Fruit fly (Drosophila melanogaster) whole organism, embryonic: Measurements from ENCODE around the gene CG14778.

Experiments used
- Bgb ChIP-seq: fragments of 200-800 bp; sonication (Bioruptor generic); IDR thresholded peaks from 2 replicates; pipeline ENCODE4 v1.3.6; 2022; ENCODE audit warnings: missing biosample characterization, missing genetic modification characterization; ENCODE audit not compliant: partially characterized antibody
- C15 ChIP-seq: fragments of 200-800 bp; sonication (Bioruptor generic); IDR thresholded peaks from 3 replicates; pipeline ENCODE4 v1.3.6; 2022; ENCODE audit warnings: missing biosample characterization, missing genetic modification characterization
- CG11695 ChIP-seq: fragments of 200-800 bp; sonication (Bioruptor generic); IDR thresholded peaks from 3 replicates; pipeline ENCODE4 v1.3.6; 2022; ENCODE audit warnings: missing biosample characterization, missing genetic modification characterization
- CG12299 ChIP-seq: fragments of 200-800 bp; sonication (Bioruptor generic); optimal IDR thresholded peaks from 2 replicates; lab custom pipeline; 2018; ENCODE audit warnings: missing biosample characterization, mild to moderate bottlenecking, missing genetic modification characterization
- CG12769 ChIP-seq: fragments of 200-800 bp; sonication (Bioruptor generic); optimal IDR thresholded peaks from 2 replicates; lab custom pipeline; 2019; ENCODE audit warnings: missing biosample characterization, mild to moderate bottlenecking, missing genetic modification characterization, moderate library complexity
- CG14441 ChIP-seq: fragments of 200-800 bp; sonication (Bioruptor generic); IDR thresholded peaks from 2 replicates; pipeline ENCODE4 v1.3.6; 2022; ENCODE audit warnings: missing biosample characterization, missing genetic modification characterization
- CG14860 ChIP-seq: fragments of 200-800 bp; sonication (Bioruptor generic); IDR thresholded peaks from 3 replicates; pipeline ENCODE4 v1.3.6; 2022; ENCODE audit warnings: missing biosample characterization, missing genetic modification characterization; ENCODE audit not compliant: partially characterized antibody
- CG15479 ChIP-seq: fragments of 200-800 bp; sonication (Bioruptor generic); optimal IDR thresholded peaks from 3 replicates; lab custom pipeline; 2019; ENCODE audit warnings: missing biosample characterization, mild to moderate bottlenecking, missing genetic modification characterization, moderate library complexity
- CG1602 ChIP-seq: fragments of 200-800 bp; sonication (Bioruptor generic); optimal IDR thresholded peaks from 3 replicates; lab custom pipeline; 2016; ENCODE audit warnings: missing biosample characterization, missing genetic modification characterization
- CG17829 ChIP-seq: fragments of 200-800 bp; optimal IDR thresholded peaks from 2 replicates; lab custom pipeline; 2019; ENCODE audit warnings: missing biosample characterization, mild to moderate bottlenecking, missing genetic modification characterization, moderate library complexity
- CG18476 ChIP-seq: fragments of 200-800 bp; sonication (Bioruptor generic); optimal IDR thresholded peaks from 2 replicates; lab custom pipeline; 2016; ENCODE audit warnings: missing biosample characterization, mild to moderate bottlenecking, missing genetic modification characterization
- CG2678 ChIP-seq: fragments of 200-800 bp; sonication (Bioruptor generic); optimal IDR thresholded peaks from 3 replicates; lab custom pipeline; 2019; ENCODE audit warnings: missing biosample characterization, mild to moderate bottlenecking, missing genetic modification characterization, moderate library complexity
- CG30020 ChIP-seq: fragments of 200-800 bp; optimal IDR thresholded peaks from 2 replicates; lab custom pipeline; 2019; ENCODE audit warnings: missing biosample characterization, mild to moderate bottlenecking, missing genetic modification characterization, moderate library complexity
- CG6272 ChIP-seq: fragments of 200-800 bp; sonication (Bioruptor generic); IDR thresholded peaks from 2 replicates; pipeline ENCODE4 v1.3.6; 2022; ENCODE audit warnings: missing biosample characterization, missing genetic modification characterization
- CG6854 ChIP-seq: fragments of 200-800 bp; sonication (Bioruptor generic); optimal IDR thresholded peaks from 3 replicates; lab custom pipeline; 2017; ENCODE audit warnings: missing biosample characterization, mild to moderate bottlenecking, missing genetic modification characterization
- CG7357 ChIP-seq: fragments of 200-800 bp; sonication (Bioruptor generic); IDR thresholded peaks from 3 replicates; pipeline ENCODE4 v1.3.6; 2022; ENCODE audit warnings: missing biosample characterization, missing genetic modification characterization
- CG9609 ChIP-seq: fragments of 200-800 bp; sonication (Bioruptor generic); optimal IDR thresholded peaks from 3 replicates; lab custom pipeline; 2016; ENCODE audit warnings: missing biosample characterization, missing genetic modification characterization
- Dfd ChIP-seq, 2 experiments: fragments of >200 bp; optimal IDR thresholded peaks; 2 replicates each; lab custom pipeline; 2017; ENCODE audit warnings: missing biosample characterization in 2 of 2, missing genetic modification characterization in 2 of 2
- Dip3 ChIP-seq: fragments of 200-800 bp; sonication (Bioruptor generic); optimal IDR thresholded peaks from 3 replicates; lab custom pipeline; 2016; ENCODE audit warnings: missing biosample characterization, missing genetic modification characterization
- Drgx ChIP-seq: fragments of 200-800 bp; sonication (Bioruptor generic); IDR thresholded peaks from 2 replicates; pipeline ENCODE4 v1.3.6; 2022; ENCODE audit warnings: missing biosample characterization, missing genetic modification characterization
- E2f2 ChIP-seq: fragments of 200-800 bp; sonication (Bioruptor generic); IDR thresholded peaks from 2 replicates; pipeline ENCODE4 v1.3.6; 2022; ENCODE audit warnings: missing biosample characterization, missing genetic modification characterization
- H2.0 ChIP-seq: fragments of 200-800 bp; sonication (Bioruptor generic); IDR thresholded peaks from 2 replicates; pipeline ENCODE4 v1.3.6; 2022; ENCODE audit warnings: missing biosample characterization, missing genetic modification characterization
- HLH4C ChIP-seq: fragments of 200-800 bp; sonication (Bioruptor generic); IDR thresholded peaks from 3 replicates; pipeline ENCODE4 v1.3.6; 2022; ENCODE audit warnings: missing biosample characterization, missing genetic modification characterization; ENCODE audit not compliant: partially characterized antibody
- Hmx ChIP-seq: fragments of 200-800 bp; sonication (Bioruptor generic); optimal IDR thresholded peaks from 2 replicates; lab custom pipeline; 2016; ENCODE audit warnings: missing biosample characterization, missing genetic modification characterization
- Hr51 ChIP-seq, 2 experiments: fragments of 200-800 bp; sonication (Bioruptor generic); optimal IDR thresholded peaks; 2 replicates in 1 of 2; 3 replicates in 1 of 2; lab custom pipeline; 2016 to 2018; ENCODE audit warnings: missing biosample characterization in 2 of 2, missing genetic modification characterization in 2 of 2, mild to moderate bottlenecking in 1 of 2, moderate library complexity in 1 of 2
- Jarid2 ChIP-seq: fragments of 200-800 bp; sonication (Bioruptor generic); optimal IDR thresholded peaks from 3 replicates; lab custom pipeline; 2017; ENCODE audit warnings: mild to moderate bottlenecking, missing biosample characterization, missing genetic modification reagents, missing genetic modification characterization
- Nf-YB ChIP-seq: fragments of 200-800 bp; sonication (Bioruptor generic); optimal IDR thresholded peaks from 3 replicates; lab custom pipeline; 2019; ENCODE audit warnings: missing biosample characterization, mild to moderate bottlenecking, missing genetic modification characterization, moderate library complexity
- Optix ChIP-seq: fragments of 200-800 bp; sonication (Bioruptor generic); IDR thresholded peaks from 3 replicates; pipeline ENCODE4 v1.3.6; 2022; ENCODE audit warnings: missing biosample characterization, missing genetic modification characterization
- Scr ChIP-seq: fragments of 200-800 bp; sonication (Bioruptor generic); IDR thresholded peaks from 2 replicates; pipeline ENCODE4 v1.3.6; 2022; ENCODE audit warnings: missing biosample characterization, missing genetic modification characterization; ENCODE audit not compliant: partially characterized antibody
- Side ChIP-seq: fragments of 200-800 bp; sonication (Bioruptor generic); optimal IDR thresholded peaks from 2 replicates; lab custom pipeline; 2016; ENCODE audit warnings: missing biosample characterization, missing genetic modification characterization
- Sox100B ChIP-seq: fragments of 200-800 bp; sonication (Bioruptor generic); optimal IDR thresholded peaks from 3 replicates; lab custom pipeline; 2018; ENCODE audit warnings: missing biosample characterization, mild to moderate bottlenecking, missing genetic modification characterization
- Sox102F ChIP-seq: fragments of 200-800 bp; sonication (Bioruptor generic); optimal IDR thresholded peaks from 2 replicates; lab custom pipeline; 2018; ENCODE audit warnings: missing biosample characterization, mild to moderate bottlenecking, missing genetic modification characterization, moderate library complexity
- YL-1 ChIP-seq: fragments of 200-800 bp; sonication (Bioruptor generic); optimal IDR thresholded peaks from 3 replicates; lab custom pipeline; 2017; ENCODE audit warnings: missing biosample characterization, mild to moderate bottlenecking, missing genetic modification characterization
- ato ChIP-seq: fragments of 200-800 bp; sonication (Bioruptor generic); IDR thresholded peaks from 2 replicates; pipeline ENCODE4 v1.3.6; 2022; ENCODE audit warnings: missing biosample characterization, missing genetic modification characterization; ENCODE audit not compliant: partially characterized antibody
- az2 ChIP-seq: fragments of 200-800 bp; sonication (Bioruptor generic); optimal IDR thresholded peaks from 3 replicates; lab custom pipeline; 2016; ENCODE audit warnings: missing biosample characterization, missing genetic modification characterization
- cato ChIP-seq: fragments of 200-800 bp; sonication (Bioruptor generic); optimal IDR thresholded peaks from 2 replicates; lab custom pipeline; 2016; ENCODE audit warnings: missing biosample characterization, missing genetic modification characterization, borderline replicate concordance
- chn ChIP-seq: fragments of 200-800 bp; sonication (Bioruptor generic); optimal IDR thresholded peaks from 2 replicates; lab custom pipeline; 2016; ENCODE audit warnings: missing biosample characterization, missing genetic modification characterization
- crol ChIP-seq: fragments of 200-800 bp; sonication (Bioruptor generic); IDR thresholded peaks from 2 replicates; pipeline ENCODE4 v1.3.6; 2022; ENCODE audit warnings: missing biosample characterization, missing genetic modification characterization
- da ChIP-seq: fragments of 200-800 bp; sonication (Bioruptor generic); optimal IDR thresholded peaks from 2 replicates; lab custom pipeline; 2016; ENCODE audit warnings: missing biosample characterization, missing genetic modification characterization
- gfzf ChIP-seq: fragments of 200-800 bp; sonication (Bioruptor generic); optimal IDR thresholded peaks from 2 replicates; lab custom pipeline; 2016; ENCODE audit warnings: missing biosample characterization, mild to moderate bottlenecking, missing genetic modification characterization, moderate library complexity
- grau ChIP-seq: fragments of 200-800 bp; optimal IDR thresholded peaks from 3 replicates; lab custom pipeline; 2019; ENCODE audit warnings: missing biosample characterization, mild to moderate bottlenecking, missing genetic modification characterization, moderate library complexity
- gt ChIP-seq: fragments of 200-800 bp; sonication (Bioruptor generic); IDR thresholded peaks from 2 replicates; pipeline ENCODE4 v1.3.6; 2022; ENCODE audit warnings: missing biosample characterization, missing genetic modification characterization
- lilli ChIP-seq: fragments of 200-800 bp; sonication (Bioruptor generic); optimal IDR thresholded peaks from 3 replicates; lab custom pipeline; 2016; ENCODE audit warnings: missing biosample characterization, missing genetic modification characterization
- nerfin-2 ChIP-seq: fragments of 200-800 bp; sonication (Bioruptor generic); IDR thresholded peaks from 2 replicates; pipeline ENCODE4 v1.3.6; 2022; ENCODE audit warnings: missing biosample characterization, missing genetic modification characterization; ENCODE audit not compliant: partially characterized antibody
- onecut ChIP-seq: fragments of 200-800 bp; sonication (Bioruptor generic); IDR thresholded peaks from 2 replicates; pipeline ENCODE4 v1.3.6; 2022; ENCODE audit warnings: missing biosample characterization, missing genetic modification characterization
- peb ChIP-seq: fragments of 200-800 bp; sonication (Bioruptor generic); IDR thresholded peaks from 2 replicates; pipeline ENCODE4 v1.3.6; 2022; ENCODE audit warnings: missing biosample characterization, missing genetic modification characterization
- pita ChIP-seq: fragments of 200-800 bp; sonication (Bioruptor generic); optimal IDR thresholded peaks from 2 replicates; lab custom pipeline; 2017; ENCODE audit warnings: missing biosample characterization, mild to moderate bottlenecking, missing genetic modification characterization
- stwl ChIP-seq: fragments of 200-800 bp; sonication (Bioruptor generic); optimal IDR thresholded peaks from 3 replicates; lab custom pipeline; 2018; ENCODE audit warnings: missing biosample characterization, mild to moderate bottlenecking, missing genetic modification characterization, moderate library complexity
- tio ChIP-seq: fragments of 200-800 bp; sonication (Bioruptor generic); optimal IDR thresholded peaks from 2 replicates; lab custom pipeline; 2017; ENCODE audit warnings: missing biosample characterization, missing genetic modification characterization, inconsistent platforms
- zen ChIP-seq: fragments of 200-800 bp; sonication (Bioruptor generic); optimal IDR thresholded peaks from 3 replicates; lab custom pipeline; 2018; ENCODE audit warnings: missing biosample characterization, mild to moderate bottlenecking, missing genetic modification characterization, moderate library complexity
- zfh1 ChIP-seq: fragments of 200-800 bp; sonication (Bioruptor generic); IDR thresholded peaks from 3 replicates; pipeline ENCODE4 v1.3.6; 2022; ENCODE audit warnings: missing biosample characterization, missing genetic modification characterization

Gene CG14778

dm6 chrX:1512753-1513226, 45.5 kb downstream of the CG14778 start, which contains the start of gene CG14795 (continued):
- peak; percentile 49 for TF ChIP-seq CG12769
- TF ChIP-seq az2 (GFP tag; lab: Kevin White, UChicago): no peak
- no peak for TF ChIP-seq gt
- TF ChIP-seq zen: peak; percentile 78
- no peak for TF ChIP-seq peb (GFP tag; lab: Robert Waterston, UW)
- peak; percentile 89 for TF ChIP-seq gfzf (GFP tag; lab: Kevin White, UChicago)
- peak; percentile 47 for TF ChIP-seq lilli (GFP tag; lab: Kevin White, UChicago)
- TF ChIP-seq grau (tag; lab: Kevin White, UChicago): peak; percentile 27
- TF ChIP-seq Hmx (GFP tag; lab: Kevin White, UChicago): no peak
- no peak for TF ChIP-seq CG14441 (GFP tag; lab: Robert Waterston, UW)
- TF ChIP-seq crol (GFP tag; lab: Robert Waterston, UW): no peak
- no peak for TF ChIP-seq Drgx (GFP tag; lab: Robert Waterston, UW)
- TF ChIP-seq H2.0 (GFP tag; lab: Robert Waterston, UW): no peak
- no peak for TF ChIP-seq da
- no peak for TF ChIP-seq CG1602
- TF ChIP-seq Sox102F: no peak
- TF ChIP-seq pita: peak; percentile 97
- TF ChIP-seq Hr51 (GFP tag; optimal IDR thresholded peaks at IDR 0.05; lab: Kevin White, UChicago): peak in 1 of 2 experiments; percentile 28
- peak; percentile 85 for TF ChIP-seq CG14860 (GFP tag; lab: Robert Waterston, UW)
- TF ChIP-seq C15 (GFP tag; lab: Robert Waterston, UW): no peak
- no peak for TF ChIP-seq onecut (GFP tag; lab: Robert Waterston, UW)
- TF ChIP-seq ato (GFP tag; lab: Robert Waterston, UW): peak; percentile 83
- no peak for TF ChIP-seq Optix
- peak; percentile 98 for TF ChIP-seq Bgb
- peak; percentile 33 for TF ChIP-seq CG30020 (tag; lab: Kevin White, UChicago)
- no peak for TF ChIP-seq Sox100B (GFP tag; lab: Kevin White, UChicago)
- peak; percentile 52 for TF ChIP-seq CG12299 (tag; lab: Kevin White, UChicago)
- TF ChIP-seq CG11695: no peak
- peak; percentile 55 for TF ChIP-seq chn (GFP tag; lab: Kevin White, UChicago)
- no peak for TF ChIP-seq CG6854 (GFP tag; lab: Kevin White, UChicago)
- peak; percentile 81 for TF ChIP-seq stwl (tag; lab: Kevin White, UChicago)
- no peak for TF ChIP-seq cato (GFP tag; lab: Kevin White, UChicago)
- TF ChIP-seq CG7357 (GFP tag; lab: Robert Waterston, UW): no peak
- TF ChIP-seq CG18476 (GFP tag; lab: Kevin White, UChicago): no peak
- peak; percentile 91 for TF ChIP-seq Scr (GFP tag; lab: Robert Waterston, UW)
- TF ChIP-seq Side (GFP tag; lab: Kevin White, UChicago): no peak
- peak; percentile 92 for TF ChIP-seq E2f2
- no peak for TF ChIP-seq CG15479 (GFP tag; lab: Kevin White, UChicago)
- TF ChIP-seq tio: no peak
- peak; percentile 13 for TF ChIP-seq CG2678 (tag; lab: Kevin White, UChicago)
- no peak for TF ChIP-seq Dip3 (GFP tag; lab: Kevin White, UChicago)
- TF ChIP-seq nerfin-2 (GFP tag; lab: Robert Waterston, UW): peak; percentile 93
- peak; percentile 44 for TF ChIP-seq CG9609 (GFP tag; lab: Kevin White, UChicago)
- peak; percentile 29 for TF ChIP-seq YL-1
- peak; percentile 97 for TF ChIP-seq HLH4C
- TF ChIP-seq Nf-YB: peak; percentile 4
- TF ChIP-seq Dfd (GFP tag; optimal IDR thresholded peaks at IDR 0.05; lab: Kevin White, UChicago): no peak
- peak; percentile 33; the same call in 1 of the 2 replicates for TF ChIP-seq CG6272 (GFP tag; lab: Robert Waterston, UW)
- TF ChIP-seq Jarid2 (GFP tag; lab: Kevin White, UChicago): no peak
- peak; percentile 53; the same call in 1 of the 3 replicates for TF ChIP-seq zfh1
- peak; percentile 88 for TF ChIP-seq CG17829
